Fruit fly (Drosophila melanogaster): Measurements from ENCODE around the gene CG13607.
A peak's percentile ranks its signal among the peaks of the same experiment; 100 is the strongest.

- peak; percentile 4 for TF ChIP-seq CG12659 (GFP tag; optimal IDR thresholded peaks at IDR 0.05)
- TF ChIP-seq CG13894 (tag; optimal IDR thresholded peaks at IDR 0.05) = no peak
- no peak for TF ChIP-seq CG17186 (GFP tag; optimal IDR thresholded peaks at IDR 0.05)
- no peak for TF ChIP-seq ap (GFP tag; IDR thresholded peaks at IDR 0.05)
Observed at dm6 chr3R:24068830-24069229, 47.3 kb downstream of the CG13607 start.
